Fruit fly (Drosophila melanogaster) whole organism, prepupa: ENCODE results near the gene Rpt3R.
A peak's percentile ranks its signal among the peaks of the same experiment; 100 is the strongest.

Experiments
- Blimp-1 ChIP-seq: fragments of 200-800 bp; sonication (Bioruptor generic); optimal IDR thresholded peaks from 3 replicates; lab custom pipeline; 2017; ENCODE audit warnings: missing biosample characterization, missing genetic modification characterization, mild to moderate bottlenecking, moderate library complexity, missing genetic modification reagents
- CG10631 ChIP-seq: fragments of 200-800 bp; sonication (Bioruptor generic); optimal IDR thresholded peaks from 2 replicates; lab custom pipeline; 2016; ENCODE audit warnings: missing biosample characterization, missing genetic modification characterization
- CG10669 ChIP-seq: fragments of 200-800 bp; sonication (Bioruptor generic); optimal IDR thresholded peaks from 3 replicates; lab custom pipeline; 2018; ENCODE audit warnings: missing biosample characterization, mild to moderate bottlenecking, missing genetic modification characterization, moderate library complexity
- CG11294 ChIP-seq: fragments of 200-800 bp; sonication (Bioruptor generic); IDR thresholded peaks from 2 replicates; pipeline ENCODE4 v1.3.6; 2022; ENCODE audit warnings: missing biosample characterization, missing genetic modification characterization
- CG11762 ChIP-seq: fragments of 200-800 bp; sonication (Bioruptor generic); optimal IDR thresholded peaks from 3 replicates; lab custom pipeline; 2016; ENCODE audit warnings: missing biosample characterization, missing genetic modification characterization; ENCODE audit not compliant: insufficient read depth
- CG16779 ChIP-seq: fragments of 200-800 bp; sonication (Bioruptor generic); optimal IDR thresholded peaks from 3 replicates; lab custom pipeline; 2017; ENCODE audit warnings: missing biosample characterization, mild to moderate bottlenecking, missing genetic modification characterization
- CG3032 ChIP-seq: fragments of 200-800 bp; optimal IDR thresholded peaks from 2 replicates; lab custom pipeline; 2019; ENCODE audit warnings: missing biosample characterization, mild to moderate bottlenecking, missing genetic modification characterization, moderate library complexity
- CG31627 ChIP-seq: fragments of 200-800 bp; sonication (Bioruptor generic); optimal IDR thresholded peaks from 3 replicates; lab custom pipeline; 2016; ENCODE audit warnings: missing biosample characterization, missing genetic modification characterization
- CG32006 ChIP-seq: fragments of 200-800 bp; sonication (Bioruptor generic); optimal IDR thresholded peaks from 3 replicates; lab custom pipeline; 2017; ENCODE audit warnings: missing biosample characterization, mild to moderate bottlenecking, missing genetic modification characterization
- CG34406 ChIP-seq: fragments of 200-800 bp; sonication (Bioruptor generic); optimal IDR thresholded peaks from 3 replicates; lab custom pipeline; 2016; ENCODE audit warnings: missing biosample characterization, missing genetic modification characterization
- CG4318 ChIP-seq: fragments of 200-800 bp; sonication (Bioruptor generic); optimal IDR thresholded peaks from 3 replicates; lab custom pipeline; 2017; ENCODE audit warnings: missing biosample characterization, mild to moderate bottlenecking, missing genetic modification characterization
- CG6163 ChIP-seq: fragments of 200-800 bp; sonication (Bioruptor generic); IDR thresholded peaks from 3 replicates; pipeline ENCODE4 v1.3.6; 2022; ENCODE audit warnings: missing biosample characterization, missing genetic modification characterization
- CG6276 ChIP-seq: fragments of 200-800 bp; sonication (Bioruptor generic); optimal IDR thresholded peaks from 2 replicates; lab custom pipeline; 2017; ENCODE audit warnings: missing biosample characterization, mild to moderate bottlenecking, missing genetic modification characterization
- CG6792 ChIP-seq: fragments of 200-800 bp; sonication (Bioruptor generic); optimal IDR thresholded peaks from 3 replicates; lab custom pipeline; 2016; ENCODE audit warnings: missing biosample characterization, missing genetic modification characterization
- CG6854 ChIP-seq: fragments of 200-800 bp; sonication (Bioruptor generic); optimal IDR thresholded peaks from 2 replicates; lab custom pipeline; 2017; ENCODE audit warnings: missing biosample characterization, mild to moderate bottlenecking, missing genetic modification characterization
- CG7368 ChIP-seq: fragments of 200-800 bp; sonication (Bioruptor generic); optimal IDR thresholded peaks from 3 replicates; lab custom pipeline; 2016; ENCODE audit warnings: missing biosample characterization, missing genetic modification characterization
- CG8119 ChIP-seq: fragments of 200-800 bp; sonication (Bioruptor generic); IDR thresholded peaks from 3 replicates; pipeline ENCODE4 v1.3.6; 2022; ENCODE audit warnings: missing biosample characterization, missing genetic modification characterization
- CG9139 ChIP-seq: fragments of 200-800 bp; sonication (Bioruptor generic); optimal IDR thresholded peaks from 3 replicates; lab custom pipeline; 2017; ENCODE audit warnings: missing biosample characterization, mild to moderate bottlenecking, missing genetic modification characterization
- Eip78C ChIP-seq: fragments of 200-800 bp; sonication (Bioruptor generic); peaks from one replicate; lab custom pipeline; 2016; ENCODE audit warnings: missing biosample characterization, missing genetic modification characterization
- Ets96B ChIP-seq: fragments of 200-800 bp; optimal IDR thresholded peaks from 2 replicates; lab custom pipeline; 2019; ENCODE audit warnings: missing biosample characterization, mild to moderate bottlenecking, missing genetic modification characterization, moderate library complexity
- Hr39 ChIP-seq: fragments of 200-800 bp; sonication (Bioruptor generic); optimal IDR thresholded peaks from 2 replicates; lab custom pipeline; 2016; ENCODE audit warnings: missing biosample characterization, missing genetic modification characterization
- Lpt ChIP-seq: fragments of 200-800 bp; sonication (Bioruptor generic); optimal IDR thresholded peaks from 3 replicates; lab custom pipeline; 2016; ENCODE audit warnings: missing biosample characterization, missing genetic modification characterization
- Sox102F ChIP-seq: fragments of 200-800 bp; sonication (Bioruptor generic); optimal IDR thresholded peaks from 2 replicates; lab custom pipeline; 2016; ENCODE audit warnings: missing biosample characterization, mild to moderate bottlenecking, missing genetic modification characterization
- Sox14 ChIP-seq: fragments of 200-800 bp; sonication (Bioruptor generic); optimal IDR thresholded peaks from 3 replicates; lab custom pipeline; 2016; ENCODE audit warnings: missing biosample characterization, missing genetic modification characterization
- Sox15 ChIP-seq: fragments of 200-800 bp; sonication (Bioruptor generic); optimal IDR thresholded peaks from 3 replicates; lab custom pipeline; 2016; ENCODE audit warnings: missing biosample characterization, missing genetic modification characterization
- acj6 ChIP-seq: fragments of 200-800 bp; sonication (Bioruptor generic); optimal IDR thresholded peaks from 3 replicates; lab custom pipeline; 2016; ENCODE audit warnings: missing biosample characterization, missing genetic modification characterization
- cyc ChIP-seq: fragments of 200-800 bp; sonication (Bioruptor generic); optimal IDR thresholded peaks from 3 replicates; lab custom pipeline; 2016; ENCODE audit warnings: missing biosample characterization, missing genetic modification characterization
- dsx ChIP-seq: fragments of 200-800 bp; optimal IDR thresholded peaks from 3 replicates; lab custom pipeline; 2019; ENCODE audit warnings: missing biosample characterization, mild to moderate bottlenecking, missing genetic modification characterization, moderate library complexity; ENCODE audit not compliant: poor library complexity, severe bottlenecking
- eg ChIP-seq: fragments of 200-800 bp; sonication (Bioruptor generic); IDR thresholded peaks from 3 replicates; pipeline ENCODE4 v1.3.6; 2022; ENCODE audit warnings: missing biosample characterization, missing genetic modification characterization
- fd59A ChIP-seq: fragments of 200-800 bp; sonication (Bioruptor generic); optimal IDR thresholded peaks from 2 replicates; lab custom pipeline; 2017; ENCODE audit warnings: missing biosample characterization, mild to moderate bottlenecking, missing genetic modification characterization, missing genetic modification reagents
- fd85E ChIP-seq: fragments of 200-800 bp; sonication (Bioruptor generic); optimal IDR thresholded peaks from 3 replicates; lab custom pipeline; 2016; ENCODE audit warnings: missing biosample characterization, missing genetic modification characterization
- lz ChIP-seq: fragments of 200-800 bp; sonication (Bioruptor generic); optimal IDR thresholded peaks from 3 replicates; lab custom pipeline; 2016; ENCODE audit warnings: missing biosample characterization, missing genetic modification characterization
- salr ChIP-seq, 2 experiments: fragments of 200-800 bp; sonication (Bioruptor generic); optimal IDR thresholded peaks; 3 replicates each; lab custom pipeline; 2016 to 2018; ENCODE audit warnings: missing biosample characterization in 2 of 2, missing genetic modification characterization in 2 of 2, mild to moderate bottlenecking in 1 of 2
- svp ChIP-seq: fragments of 200-800 bp; sonication (Bioruptor generic); peaks from one replicate; lab custom pipeline; 2016; ENCODE audit warnings: missing biosample characterization, missing genetic modification characterization
- topi ChIP-seq: fragments of 200-800 bp; sonication (Bioruptor generic); optimal IDR thresholded peaks from 3 replicates; lab custom pipeline; 2016; ENCODE audit warnings: missing biosample characterization, missing genetic modification characterization
- vri ChIP-seq: fragments of 200-800 bp; sonication (Bioruptor generic); optimal IDR thresholded peaks from 3 replicates; lab custom pipeline; 2016; ENCODE audit warnings: missing biosample characterization, mild to moderate bottlenecking, missing genetic modification characterization

Rpt3R gene

DNA sequence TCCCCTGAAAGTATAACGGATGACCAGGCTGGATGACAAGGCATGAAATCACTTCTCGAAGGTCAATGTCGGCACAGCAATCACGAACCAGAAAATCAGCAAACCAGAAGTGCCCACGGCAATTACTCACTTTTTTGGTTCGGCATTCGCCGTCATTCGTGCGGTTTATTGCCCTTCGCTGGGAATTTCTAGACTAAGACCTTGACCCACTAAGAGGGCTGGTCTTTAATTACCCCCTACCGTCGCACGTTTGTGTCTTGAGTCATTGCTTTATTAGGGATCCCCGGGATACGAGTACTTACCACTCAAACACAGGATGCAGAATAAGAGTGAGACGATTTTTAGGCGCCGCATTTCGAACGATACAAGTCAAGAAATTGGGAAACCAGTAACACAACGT lies 10.9 kb downstream of the Rpt3R start:
- no peak for TF ChIP-seq Sox102F (GFP tag; lab: Kevin White, UChicago)
- TF ChIP-seq CG4318 (GFP tag; lab: Kevin White, UChicago), result no peak
- no peak for TF ChIP-seq CG6276 (GFP tag; lab: Kevin White, UChicago)
- no peak for TF ChIP-seq eg (GFP tag; lab: Robert Waterston, UW)
- TF ChIP-seq CG10631 (GFP tag; lab: Kevin White, UChicago), result no peak
- TF ChIP-seq svp (GFP tag; lab: Kevin White, UChicago), result no peak
- no peak for TF ChIP-seq CG6792 (GFP tag; lab: Kevin White, UChicago)
- TF ChIP-seq, all 60 proteins: peak for 0

DNA sequence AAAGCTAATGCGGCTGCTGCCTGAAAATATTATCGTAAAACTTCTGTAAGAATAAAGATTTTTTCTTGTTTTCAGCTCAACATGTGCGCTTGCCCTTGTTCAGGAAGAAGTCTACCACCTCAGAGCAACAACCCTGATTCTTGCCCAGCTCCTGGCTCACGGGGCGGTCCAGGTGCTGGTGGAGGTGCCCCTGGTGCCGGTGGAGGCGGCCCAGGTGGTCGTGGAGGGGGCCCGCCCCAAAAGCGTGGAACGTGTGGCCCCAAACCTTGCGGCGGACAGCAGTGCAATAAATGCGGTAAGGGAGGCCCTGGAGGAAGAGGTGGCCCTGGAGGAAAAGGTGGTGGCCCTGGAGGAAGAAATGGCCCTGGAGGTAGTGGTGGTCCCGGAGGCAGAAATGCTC lies 12.3 kb downstream of the Rpt3R start:
- no peak for TF ChIP-seq CG32006
- no peak for TF ChIP-seq Eip78C (GFP tag; lab: Kevin White, UChicago)
- TF ChIP-seq fd85E (GFP tag; lab: Kevin White, UChicago), result no peak
- no peak for TF ChIP-seq CG16779
- TF ChIP-seq CG34406, result no peak
- TF ChIP-seq CG3032 (tag; lab: Kevin White, UChicago), result no peak
- TF ChIP-seq CG31627 (GFP tag; lab: Kevin White, UChicago), result no peak
- no peak for TF ChIP-seq fd59A
- no peak for TF ChIP-seq CG6854
- no peak for TF ChIP-seq CG9139 (GFP tag; lab: Kevin White, UChicago)
- TF ChIP-seq acj6, result no peak
- no peak for TF ChIP-seq vri (GFP tag; lab: Kevin White, UChicago)
- no peak for TF ChIP-seq Ets96B (tag; lab: Kevin White, UChicago)
- no peak for TF ChIP-seq Lpt (GFP tag; lab: Kevin White, UChicago)
- TF ChIP-seq Hr39 (GFP tag; lab: Kevin White, UChicago), result no peak
- no peak for TF ChIP-seq lz
- no peak for TF ChIP-seq CG11294
- TF ChIP-seq cyc (GFP tag; lab: Kevin White, UChicago), result no peak
- TF ChIP-seq dsx (GFP tag; lab: Kevin White, UChicago), result no peak
- TF ChIP-seq CG6163 (GFP tag; lab: Robert Waterston, UW), result no peak

DNA sequence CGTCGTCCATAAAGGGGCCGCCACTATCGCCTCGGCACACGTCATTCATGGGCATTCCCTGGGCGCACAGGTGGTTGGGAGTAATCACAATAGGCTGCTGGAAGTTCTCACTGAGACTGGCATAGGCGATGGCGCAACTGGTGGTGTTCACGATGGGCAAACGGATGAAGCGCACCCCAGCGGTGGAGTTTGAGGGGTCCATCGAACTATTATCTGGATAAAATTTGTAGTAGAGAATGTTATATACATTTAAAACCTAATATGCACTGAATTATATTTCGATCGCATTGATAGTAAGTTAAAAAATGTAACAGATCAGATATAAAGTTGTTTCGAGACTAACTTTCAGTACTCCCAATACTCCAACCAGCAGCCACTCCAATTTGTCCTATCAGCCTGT lies 13.1 kb downstream of the Rpt3R start, which contains the start of gene CG31415:
CG31415 (plus strand) TSS at position 301 of the 400 bp plus-strand sequence.
- TF ChIP-seq CG11294 (no peak), CG6163 (GFP tag; lab: Robert Waterston, UW) (no peak), Sox14 (no peak), CG4318 (GFP tag; lab: Kevin White, UChicago) (no peak), Hr39 (GFP tag; lab: Kevin White, UChicago) (no peak), CG16779 (no peak)
- TF ChIP-seq, all 60 proteins: peak for 0

DNA sequence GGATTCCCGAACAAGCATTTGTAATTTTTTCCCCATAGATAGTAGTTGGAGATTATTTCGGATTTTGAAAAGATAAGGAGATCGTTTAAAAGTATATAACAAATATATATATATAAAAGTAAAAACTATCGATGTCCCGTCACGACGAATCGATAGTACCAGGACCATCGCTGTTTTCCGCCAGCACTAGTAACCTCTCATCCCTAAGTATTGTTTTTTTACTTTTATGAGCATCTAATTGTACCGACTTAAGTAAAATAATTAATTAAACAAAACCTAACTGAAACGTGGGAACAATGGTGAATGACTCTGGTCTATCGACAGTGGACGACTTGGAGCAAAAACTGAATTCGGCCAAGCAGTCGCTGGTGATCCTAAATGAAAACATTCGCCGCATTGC lies 15.6 kb downstream of the Rpt3R start, which contains the start of gene Pnn:
Pnn (plus strand) TSS at position 187 of the 400 bp plus-strand sequence.
- TF ChIP-seq CG6163 (GFP tag; lab: Robert Waterston, UW) (no peak), Eip78C (GFP tag; lab: Kevin White, UChicago) (peak; percentile 43)

DNA sequence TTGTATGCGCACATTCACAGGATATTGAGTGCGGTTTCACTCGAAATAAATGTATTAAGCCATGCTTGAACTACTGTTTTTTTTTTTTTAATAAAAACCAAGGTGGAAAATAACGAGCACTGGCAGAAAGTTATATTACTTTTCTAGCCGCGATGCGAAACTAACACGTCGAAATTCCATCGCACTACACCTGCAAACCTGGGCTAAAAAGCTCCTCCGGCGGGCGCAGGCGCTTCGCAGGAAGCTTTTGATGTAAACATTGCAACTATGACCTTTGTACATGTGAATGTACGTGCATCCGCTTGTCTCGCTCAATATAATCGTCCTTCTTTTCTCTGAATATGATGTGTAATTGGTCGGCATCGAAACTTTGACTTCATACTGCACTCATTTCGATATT lies 16.5 kb downstream of the Rpt3R start, which contains the start of gene side-VII:
side-VII (minus strand) TSS at position 187 of the 400 bp plus-strand sequence.
- TF ChIP-seq CG34406 (no peak), Hr39 (GFP tag; lab: Kevin White, UChicago) (no peak), CG10669 (GFP tag; lab: Kevin White, UChicago) (no peak), CG3032 (tag; lab: Kevin White, UChicago) (no peak), eg (GFP tag; lab: Robert Waterston, UW) (no peak), Blimp-1 (no peak), salr (GFP tag; optimal IDR thresholded peaks at IDR 0.05; lab: Kevin White, UChicago) (no peak), CG8119 (no peak), Sox15 (GFP tag; lab: Kevin White, UChicago) (no peak), dsx (GFP tag; lab: Kevin White, UChicago) (no peak), Lpt (GFP tag; lab: Kevin White, UChicago) (no peak), topi (GFP tag; lab: Kevin White, UChicago) (no peak), svp (GFP tag; lab: Kevin White, UChicago) (no peak), Sox14 (no peak), CG7368 (no peak), cyc (GFP tag; lab: Kevin White, UChicago) (no peak), CG16779 (no peak), CG11762 (GFP tag; lab: Kevin White, UChicago) (no peak), vri (GFP tag; lab: Kevin White, UChicago) (no peak), fd59A (no peak)
